Fruit fly (Drosophila melanogaster): Measurements from ENCODE around the gene ema.

Gene ema

DNA sequence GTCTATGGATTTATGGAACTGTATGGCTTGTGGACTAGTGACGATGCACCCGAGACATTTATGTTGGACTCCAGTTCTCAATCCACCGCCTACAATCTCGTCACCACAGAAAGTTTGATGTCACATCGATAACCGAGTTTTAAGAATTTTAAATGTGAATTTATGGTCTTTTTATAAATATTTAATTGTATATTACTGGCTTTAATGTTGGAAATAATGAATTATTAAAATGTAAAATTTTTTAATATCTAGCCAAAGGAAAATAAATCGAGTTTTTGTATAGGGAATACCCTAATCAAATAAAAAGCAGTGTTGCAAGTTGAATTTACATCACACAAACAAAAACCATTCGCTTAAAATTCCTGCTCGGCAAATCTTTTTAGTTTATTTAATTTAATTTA, 8.8 kb downstream of the ema start, which contains the start of gene Fntb (continued):
- TF ChIP-seq hb (GFP tag; IDR thresholded peaks at IDR 0.05; ENCODE audit: partially characterized antibody) (no peak), CG2116 (GFP tag; optimal IDR thresholded peaks at IDR 0.05) (peak; percentile 49), esg (GFP tag; conservative IDR thresholded peaks at IDR 0.05) (peak; percentile 41; the same call in 1 of the 2 replicates), CG12104 (GFP tag; optimal IDR thresholded peaks at IDR 0.05) (peak; percentile 40), D19B (GFP tag; optimal IDR thresholded peaks at IDR 0.05) (peak; percentile 58), CG16815 (GFP tag; optimal IDR thresholded peaks at IDR 0.05) (peak; percentile 45), Side (GFP tag; optimal IDR thresholded peaks at IDR 0.05) (no peak), zfh2 (GFP tag; optimal IDR thresholded peaks at IDR 0.05) (peak; percentile 61), CG9437 (GFP tag; optimal IDR thresholded peaks at IDR 0.05) (peak; percentile 64), Scr (GFP tag; IDR thresholded peaks at IDR 0.05; ENCODE audit: partially characterized antibody) (no peak), CG32772 (GFP tag; IDR thresholded peaks at IDR 0.05) (peak; percentile 52; the same call in 1 of the 2 replicates), zfh1 (GFP tag; IDR thresholded peaks at IDR 0.05) (0 out of 3 replicates have a peak, but pooled peaks have one; percentile 15), CG14860 (GFP tag; IDR thresholded peaks at IDR 0.05; ENCODE audit: partially characterized antibody) (no peak), Pdp1 (GFP tag; optimal IDR thresholded peaks at IDR 0.05) (peak; percentile 25 to 57), lab (GFP tag; optimal IDR thresholded peaks at IDR 0.05) (no peak), nmo (GFP tag; optimal IDR thresholded peaks at IDR 0.05) (peak; percentile 79), sqz (GFP tag; optimal IDR thresholded peaks at IDR 0.05) (no peak), Mes4 (GFP tag; optimal IDR thresholded peaks at IDR 0.05) (no peak), CG17328 (GFP tag; IDR thresholded peaks at IDR 0.05) (0 out of 2 replicates have a peak, but pooled peaks have one; percentile 38), CG7745 (tag; optimal IDR thresholded peaks at IDR 0.05) (no peak), pum (GFP tag; optimal IDR thresholded peaks at IDR 0.05) (no peak), CG8359 (GFP tag; optimal IDR thresholded peaks at IDR 0.05; ENCODE audit: borderline replicate concordance) (no peak), CG18764 (GFP tag; optimal IDR thresholded peaks at IDR 0.05) (peak; percentile 51), CG34422 (GFP tag; IDR thresholded peaks at IDR 0.05) (peak; percentile 42; the same call in 1 of the 3 replicates), klu (GFP tag; IDR thresholded peaks at IDR 0.05) (peak; percentile 42; the same call in 1 of the 2 replicates), gem (tag; optimal IDR thresholded peaks at IDR 0.05) (peak; percentile 86), ssp (GFP tag; IDR thresholded peaks at IDR 0.05) (peak; percentile 44; the same call in 1 of the 2 replicates), Nf-YB (GFP tag; optimal IDR thresholded peaks at IDR 0.05) (peak; percentile 55), corto (GFP tag; optimal IDR thresholded peaks at IDR 0.05) (no peak), CG1647 (GFP tag; optimal IDR thresholded peaks at IDR 0.05) (no peak), sob (GFP tag; IDR thresholded peaks at IDR 0.05) (peak; percentile 63), sens-2 (GFP tag; IDR thresholded peaks at IDR 0.05) (no peak), CG8478 (optimal IDR thresholded peaks at IDR 0.05) (no peak), dan (GFP tag; IDR thresholded peaks at IDR 0.05) (no peak), CG10366 (GFP tag; IDR thresholded peaks at IDR 0.05) (peak; percentile 53), pzg (GFP tag; optimal IDR thresholded peaks at IDR 0.05) (peak; percentile 24), so (GFP tag; IDR thresholded peaks at IDR 0.05) (0 out of 3 replicates have a peak, but pooled peaks have one; percentile 21), CG2889 (GFP tag; IDR thresholded peaks at IDR 0.05) (no peak), nom (GFP tag; optimal IDR thresholded peaks at IDR 0.05) (peak; percentile 34), Opbp (GFP tag; IDR thresholded peaks at IDR 0.05; ENCODE audit: partially characterized antibody) (no peak), D19A (tag; optimal IDR thresholded peaks at IDR 0.05) (peak; percentile 75), tio (GFP tag; optimal IDR thresholded peaks at IDR 0.05) (no peak), Abd-B (GFP tag; optimal IDR thresholded peaks at IDR 0.05) (peak; percentile 74), cas (GFP tag; IDR thresholded peaks at IDR 0.05) (no peak), CG31388 (GFP tag; optimal IDR thresholded peaks at IDR 0.05) (peak; percentile 12), crp (GFP tag; optimal IDR thresholded peaks at IDR 0.05) (peak in 1 of 2 experiments; percentile 8), slp2 (GFP tag; optimal IDR thresholded peaks at IDR 0.05) (no peak), cg (GFP tag; optimal IDR thresholded peaks at IDR 0.05) (no peak), CG17359 (tag; optimal IDR thresholded peaks at IDR 0.05) (peak; percentile 79), ERR (GFP tag; optimal IDR thresholded peaks at IDR 0.05) (no peak)
